Worm (Caenorhabditis elegans): ENCODE results near the gene rsp-6.

Gene rsp-6

ce11 chrIV:7834625-7835228, 43.7 kb upstream of the rsp-6 start, which contains the start of gene erp-44.2:
TSS of gene erp-44.2 (minus strand) at chrIV:7834675.
- no peak for TF ChIP-seq ceh-45 (GFP tag; IDR thresholded peaks at IDR 0.05)
- no peak for TF ChIP-seq ceh-48 (tag; optimal IDR thresholded peaks at IDR 0.05)
- TF ChIP-seq ceh-24 (tag; optimal IDR thresholded peaks at IDR 0.05) = no peak
- no peak for TF ChIP-seq gmeb-2 (tag; optimal IDR thresholded peaks at IDR 0.05)
- no peak for TF ChIP-seq elt-4 (tag; optimal IDR thresholded peaks at IDR 0.05)
- TF ChIP-seq ceh-31 (tag; optimal IDR thresholded peaks at IDR 0.05) = no peak
- TF ChIP-seq dve-1 (tag; optimal IDR thresholded peaks at IDR 0.05) = no peak
- no peak for TF ChIP-seq odd-2 (tag; optimal IDR thresholded peaks at IDR 0.05)
- TF ChIP-seq pax-1 (tag; optimal IDR thresholded peaks at IDR 0.05) = no peak
- no peak for TF ChIP-seq unc-42 (tag; optimal IDR thresholded peaks at IDR 0.05)
- no peak for TF ChIP-seq tbx-2 (tag; optimal IDR thresholded peaks at IDR 0.05)
- no peak for TF ChIP-seq nhr-232 (tag; optimal IDR thresholded peaks at IDR 0.05)
- no peak for TF ChIP-seq fkh-10 (GFP tag; optimal IDR thresholded peaks at IDR 0.05)

ce11 chrIV:7830151-7830550, 39.1 kb upstream of the rsp-6 start, which contains the start of gene mvb-12:
TSS of gene mvb-12 (plus strand) at chrIV:7830525.
- TF ChIP-seq ceh-6 (GFP tag; optimal IDR thresholded peaks at IDR 0.05) (no peak), dve-1 (tag; optimal IDR thresholded peaks at IDR 0.05) (no peak), ceh-14 (tag; optimal IDR thresholded peaks at IDR 0.05) (peak; percentile 40), F13H6.1 (tag; optimal IDR thresholded peaks at IDR 0.05) (no peak), C38D4.7 (GFP tag; optimal IDR thresholded peaks at IDR 0.05) (no peak), fax-1 (tag; optimal IDR thresholded peaks at IDR 0.05) (no peak), mec-3 (tag; optimal IDR thresholded peaks at IDR 0.05; ENCODE audit: borderline replicate concordance) (no peak), K09A11.1 (tag; optimal IDR thresholded peaks at IDR 0.05; ENCODE audit: insufficient read depth) (no peak), ceh-24 (tag; optimal IDR thresholded peaks at IDR 0.05) (no peak), hlh-30 (tag; optimal IDR thresholded peaks at IDR 0.05; ENCODE audit: insufficient read depth) (peak; percentile 29), pax-1 (tag; optimal IDR thresholded peaks at IDR 0.05) (no peak), lim-6 (tag; optimal IDR thresholded peaks at IDR 0.05) (no peak), pha-2 (tag; optimal IDR thresholded peaks at IDR 0.05) (no peak), pha-4 (tag; optimal IDR thresholded peaks at IDR 0.05) (no peak), sox-2 (GFP tag; IDR thresholded peaks at IDR 0.05) (no peak), ztf-16 (tag; optimal IDR thresholded peaks at IDR 0.05) (no peak)

- TF ChIP-seq hlh-15 (tag; optimal IDR thresholded peaks at IDR 0.05) (no peak), nhr-11 (tag; optimal IDR thresholded peaks at IDR 0.05) (no peak), elt-2 (tag; optimal IDR thresholded peaks at IDR 0.05) (peak; percentile 2), ceh-14 (tag; optimal IDR thresholded peaks at IDR 0.05) (no peak)
Observed at ce11 chrIV:7829275-7829938, 38.4 kb upstream of the rsp-6 start, which contains the start of gene C06A6.4. TSS of gene C06A6.4 (minus strand) at chrIV:7829298.

ce11 chrIV:7824649-7825048, 33.6 kb upstream of the rsp-6 start:
- TF ChIP-seq ref-2 (tag; optimal IDR thresholded peaks at IDR 0.05) = no peak
- no peak for TF ChIP-seq dmd-4 (tag; optimal IDR thresholded peaks at IDR 0.05; ENCODE audit: borderline replicate concordance)
- no peak for TF ChIP-seq hlh-15 (tag; optimal IDR thresholded peaks at IDR 0.05)
- no peak for TF ChIP-seq C08G9.2 (tag; optimal IDR thresholded peaks at IDR 0.05)
- no peak for TF ChIP-seq gmeb-2 (tag; optimal IDR thresholded peaks at IDR 0.05)
- TF ChIP-seq ceh-19 (GFP tag; optimal IDR thresholded peaks at IDR 0.05) = no peak
- TF ChIP-seq pros-1 (tag; optimal IDR thresholded peaks at IDR 0.05) = no peak
- TF ChIP-seq fkh-6 (tag; optimal IDR thresholded peaks at IDR 0.05) = no peak
- TF ChIP-seq unc-42 (tag; optimal IDR thresholded peaks at IDR 0.05) = no peak
- TF ChIP-seq nfya-1 (tag; optimal IDR thresholded peaks at IDR 0.05) = no peak
- TF ChIP-seq ceh-9 (tag; optimal IDR thresholded peaks at IDR 0.05) = no peak
- TF ChIP-seq ceh-24 (tag; optimal IDR thresholded peaks at IDR 0.05) = no peak
- TF ChIP-seq ceh-18 (tag; optimal IDR thresholded peaks at IDR 0.05) = no peak
- no peak for TF ChIP-seq hlh-30 (tag; optimal IDR thresholded peaks at IDR 0.05; ENCODE audit: insufficient read depth)
- no peak for TF ChIP-seq syd-9 (tag; optimal IDR thresholded peaks at IDR 0.05)
- TF ChIP-seq sox-4 (tag; optimal IDR thresholded peaks at IDR 0.05) = no peak
- TF ChIP-seq ceh-48 (tag; optimal IDR thresholded peaks at IDR 0.05) = no peak
- no peak for TF ChIP-seq eyg-1 (tag; optimal IDR thresholded peaks at IDR 0.05)
- no peak for TF ChIP-seq rnt-1 (tag; optimal IDR thresholded peaks at IDR 0.05)
- no peak for TF ChIP-seq ceh-34 (tag; optimal IDR thresholded peaks at IDR 0.05)
